Worm (Caenorhabditis elegans) whole organism, L3 larva: ENCODE data around the gene Y113G7A.12.

Experiments used
- elt-2 ChIP-seq: sonication (generic microtip); optimal IDR thresholded peaks from 2 replicates; lab custom pipeline; 2016; ENCODE audit warnings: missing genetic modification reagents, mild to moderate bottlenecking, missing genetic modification characterization, missing compliant biosample characterization
- nhr-237 ChIP-seq: fragments of 150-350 bp; optimal IDR thresholded peaks from 2 replicates; lab custom pipeline; 2014; ENCODE audit warnings: missing biosample characterization, missing genetic modification characterization
- nhr-76 ChIP-seq: fragments of 150-350 bp; sonication (generic microtip); optimal IDR thresholded peaks from 5 replicates; lab custom pipeline; 2014; ENCODE audit warnings: missing biosample characterization, missing genetic modification characterization
- nhr-77 ChIP-seq: fragments of 150-350 bp; optimal IDR thresholded peaks from 2 replicates; lab custom pipeline; 2014; ENCODE audit warnings: missing biosample characterization, missing genetic modification characterization
- unc-62 ChIP-seq: fragments of 150-350 bp; sonication (generic microtip); optimal IDR thresholded peaks from 4 replicates; lab custom pipeline; 2014; ENCODE audit warnings: missing biosample characterization, missing genetic modification reagents, missing genetic modification characterization

DNA sequence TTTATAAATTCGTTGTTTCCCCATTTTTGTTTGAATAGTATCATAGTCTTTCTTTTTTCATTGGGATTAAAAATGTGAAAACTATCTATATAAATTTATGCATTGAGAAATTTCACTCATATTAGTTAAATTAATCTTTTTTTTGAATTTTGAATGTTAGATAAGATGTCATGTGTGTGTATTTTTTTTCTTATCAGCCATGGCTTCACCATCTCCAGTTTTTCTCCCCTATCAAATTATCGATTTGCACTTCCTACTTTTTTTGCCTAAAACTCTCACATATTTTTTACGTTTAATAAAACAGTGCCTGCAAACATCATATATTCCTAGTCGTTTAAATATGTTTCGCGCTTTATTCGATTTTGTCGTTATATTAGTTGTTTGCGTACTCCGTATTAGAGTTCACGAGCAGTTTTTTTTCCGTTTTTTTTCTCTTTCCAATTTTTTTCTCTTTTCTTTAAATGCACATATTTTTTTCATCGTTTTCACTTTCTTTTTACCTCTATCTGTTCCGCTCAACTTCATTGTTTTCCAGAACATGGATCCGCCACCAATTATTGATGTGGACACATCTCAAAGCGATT is 5.4 kb downstream of the Y113G7A.12 start, which contains the start of gene Y113G7A.13:
- TF ChIP-seq nhr-76 (tag; lab: Kevin White, UChicago) (no peak), nhr-77 (tag; lab: Kevin White, UChicago) (no peak), unc-62 (no peak), nhr-237 (no peak), elt-2 (peak; percentile 97)
